Worm (Caenorhabditis elegans) whole organism, mixed stage, embryonic: ENCODE results near the gene T20B5.2.

Experiments
- drap-1 ChIP-seq: fragments of 200-800 bp; sonication (Bioruptor generic); optimal IDR thresholded peaks from 3 replicates; lab custom pipeline; 2018; ENCODE audit warnings: mild to moderate bottlenecking, missing genetic modification characterization, missing compliant biosample characterization
- elt-1 ChIP-seq: sonication (generic microtip); optimal IDR thresholded peaks from 2 replicates; lab custom pipeline; 2017; ENCODE audit warnings: missing genetic modification characterization, mild to moderate bottlenecking, missing compliant biosample characterization, antibody characterized with exemption, moderate library complexity, borderline replicate concordance; ENCODE audit not compliant: insufficient read depth
- lin-13 ChIP-seq: fragments of 150-350 bp; optimal IDR thresholded peaks from 2 replicates; lab custom pipeline; 2014; ENCODE audit warnings: missing biosample characterization, missing genetic modification characterization
- lin-32 ChIP-seq: fragments of 200-800 bp; sonication (Bioruptor generic); optimal IDR thresholded peaks from 2 replicates; lab custom pipeline; 2018; ENCODE audit warnings: mild to moderate bottlenecking, missing genetic modification characterization, missing compliant biosample characterization
- mep-1 ChIP-seq: fragments of 150-350 bp; optimal IDR thresholded peaks from 2 replicates; lab custom pipeline; 2017; ENCODE audit warnings: missing biosample characterization, missing genetic modification reagents, missing genetic modification characterization, inconsistent platforms
- nhr-2 ChIP-seq: fragments of 150-350 bp; optimal IDR thresholded peaks from 2 replicates; lab custom pipeline; 2014; ENCODE audit warnings: missing biosample characterization, missing genetic modification characterization
- nhr-76 ChIP-seq: sonication (generic microtip); optimal IDR thresholded peaks from 2 replicates; lab custom pipeline; 2017; ENCODE audit warnings: missing biosample characterization, missing genetic modification characterization
- unc-62 ChIP-seq: fragments of 150-350 bp; optimal IDR thresholded peaks from 2 replicates; lab custom pipeline; 2014; ENCODE audit warnings: missing biosample characterization, missing genetic modification reagents, missing genetic modification characterization

- TF ChIP-seq mep-1 (tag; lab: Kevin White, UChicago) (no peak), lin-32 (GFP tag; lab: Kevin White, UChicago) (no peak), nhr-76 (tag; lab: Kevin White, UChicago) (no peak), unc-62 (GFP tag; lab: Kevin White, UChicago) (no peak), lin-13 (tag; lab: Kevin White, UChicago) (no peak), elt-1 (tag; lab: Kevin White, UChicago) (no peak), nhr-2 (tag; lab: Kevin White, UChicago) (no peak), drap-1 (GFP tag; lab: Kevin White, UChicago) (no peak)
Measured at ce11 chrX:9364082-9364481, 33.1 kb downstream of the T20B5.2 start.
